Worm (Caenorhabditis elegans) whole organism, L4/young adult: ENCODE results near the gene rmh-2.

Source experiments
- dao-5 ChIP-seq: sonication (generic microtip); optimal IDR thresholded peaks from 2 replicates; lab custom pipeline; 2016; ENCODE audit warnings: missing genotype, missing genetic modification characterization, moderate library complexity, missing compliant biosample characterization
- him-1 ChIP-seq: sonication (generic microtip); optimal IDR thresholded peaks from 2 replicates; lab custom pipeline; 2016; ENCODE audit warnings: missing genotype, missing genetic modification reagents, missing genetic modification characterization, missing compliant biosample characterization

- TF ChIP-seq him-1, result peak; percentile 94
- TF ChIP-seq dao-5, result peak; percentile 70
Measured at ce11 chrV:9970119-9970518, 39.5 kb upstream of the rmh-2 start.
